Worm (Caenorhabditis elegans): ENCODE results near the gene hlh-3.
A peak's percentile ranks its signal among the peaks of the same experiment; 100 is the strongest.

hlh-3 gene

ce11 chrII:9128132-9128531 is 41.7 kb downstream of the hlh-3 start (continued):
- TF ChIP-seq snpc-4 (GFP tag; optimal IDR thresholded peaks at IDR 0.05) (no peak), snpc-4 (tag; optimal IDR thresholded peaks at IDR 0.05) (no peak), hmg-20 (GFP tag; IDR thresholded peaks at IDR 0.05) (no peak), egl-18 (GFP tag; IDR thresholded peaks at IDR 0.05) (0 out of 2 replicates have a peak, but pooled peaks have one; percentile 54), lsl-1 (GFP tag; optimal IDR thresholded peaks at IDR 0.05) (no peak), F23B12.7 (tag; optimal IDR thresholded peaks at IDR 0.05; ENCODE audit: insufficient read depth) (no peak), lin-54 (GFP tag; optimal IDR thresholded peaks at IDR 0.05) (no peak), hrde-1 (tag; optimal IDR thresholded peaks at IDR 0.05; ENCODE audit: borderline replicate concordance) (no peak), ztf-28 (GFP tag; IDR thresholded peaks at IDR 0.05) (no peak), cebp-1 (GFP tag; IDR thresholded peaks at IDR 0.05) (peak; percentile 95), cebp-1 (tag; optimal IDR thresholded peaks at IDR 0.05) (peak; percentile 98), aptf-2 (GFP tag; conservative IDR thresholded peaks at IDR 0.05) (no peak), K12H6.12 (tag; optimal IDR thresholded peaks at IDR 0.05) (no peak), Y53F4B.3 (GFP tag; IDR thresholded peaks at IDR 0.05) (no peak), athp-1 (tag; optimal IDR thresholded peaks at IDR 0.05) (no peak), B0019.2 (GFP tag; conservative IDR thresholded peaks at IDR 0.05) (no peak), efl-1 (GFP tag; optimal IDR thresholded peaks at IDR 0.05) (no peak), nhr-27 (tag; optimal IDR thresholded peaks at IDR 0.05) (no peak), bed-1 (GFP tag; IDR thresholded peaks at IDR 0.05) (no peak), sea-2 (GFP tag; IDR thresholded peaks at IDR 0.05) (no peak), snpc-1.1 (tag; optimal IDR thresholded peaks at IDR 0.05; ENCODE audit: insufficient read depth) (no peak), nfyb-1 (GFP tag; IDR thresholded peaks at IDR 0.05) (peak; percentile 81), sptf-2 (GFP tag; optimal IDR thresholded peaks at IDR 0.05) (no peak), F55B11.4 (tag; optimal IDR thresholded peaks at IDR 0.05; ENCODE audit: borderline replicate concordance, insufficient read depth) (no peak), attf-3 (GFP tag; conservative IDR thresholded peaks at IDR 0.05) (no peak), snpc-3.4 (tag; optimal IDR thresholded peaks at IDR 0.05) (no peak), chd-7 (tag; optimal IDR thresholded peaks at IDR 0.05) (peak; percentile 26), F39B2.1 (GFP tag; IDR thresholded peaks at IDR 0.05) (no peak), ceh-58 (GFP tag; IDR thresholded peaks at IDR 0.05) (no peak), xnd-1 (tag; optimal IDR thresholded peaks at IDR 0.05) (no peak), dpff-1 (tag; optimal IDR thresholded peaks at IDR 0.05) (no peak), ceh-40 (GFP tag; IDR thresholded peaks at IDR 0.05) (no peak), lin-26 (GFP tag; IDR thresholded peaks at IDR 0.05) (0 out of 2 replicates have a peak, but pooled peaks have one; percentile 49), F22D6.2 (tag; optimal IDR thresholded peaks at IDR 0.05) (no peak), lir-1 (GFP tag; conservative IDR thresholded peaks at IDR 0.05) (no peak), madf-8 (GFP tag; conservative IDR thresholded peaks at IDR 0.05) (no peak), rec-8 (tag; optimal IDR thresholded peaks at IDR 0.05) (no peak), ztf-6 (GFP tag; IDR thresholded peaks at IDR 0.05) (no peak), sdz-38 (tag; optimal IDR thresholded peaks at IDR 0.05) (no peak), cebp-2 (GFP tag; IDR thresholded peaks at IDR 0.05) (no peak), unc-130 (GFP tag; optimal IDR thresholded peaks at IDR 0.05) (no peak), nhr-80 (tag; optimal IDR thresholded peaks at IDR 0.05) (peak; percentile 74), nfya-2 (GFP tag; IDR thresholded peaks at IDR 0.05) (no peak), F52B5.7 (tag; optimal IDR thresholded peaks at IDR 0.05) (no peak), lin-40 (tag; optimal IDR thresholded peaks at IDR 0.05) (peak; percentile 57), lsy-27 (tag; optimal IDR thresholded peaks at IDR 0.05; ENCODE audit: borderline replicate concordance, insufficient read depth) (no peak), fkh-3 (tag; optimal IDR thresholded peaks at IDR 0.05) (no peak), F10E7.11 (tag; optimal IDR thresholded peaks at IDR 0.05) (no peak), hmg-1.2 (GFP tag; IDR thresholded peaks at IDR 0.05) (peak; percentile 51; the same call in 1 of the 2 replicates)
